Worm (Caenorhabditis elegans) whole organism, mixed stage, embryonic: ENCODE measurements around the gene ZK616.5.

Experiments
- blmp-1 ChIP-seq: fragments of 150-350 bp; optimal IDR thresholded peaks from 2 replicates; lab custom pipeline; 2014; ENCODE audit warnings: missing biosample characterization, missing genetic modification characterization
- mab-5 ChIP-seq: fragments of 150-350 bp; optimal IDR thresholded peaks from 2 replicates; lab custom pipeline; 2014; ENCODE audit warnings: missing biosample characterization, missing genetic modification characterization
- mep-1 ChIP-seq: fragments of 150-350 bp; optimal IDR thresholded peaks from 2 replicates; lab custom pipeline; 2017; ENCODE audit warnings: missing biosample characterization, missing genetic modification reagents, missing genetic modification characterization, inconsistent platforms
- nhr-76 ChIP-seq: sonication (generic microtip); optimal IDR thresholded peaks from 2 replicates; lab custom pipeline; 2017; ENCODE audit warnings: missing biosample characterization, missing genetic modification characterization
- pha-4 ChIP-seq: fragments of 150-350 bp; optimal IDR thresholded peaks from 2 replicates; lab custom pipeline; 2018; ENCODE audit warnings: missing biosample characterization, missing genetic modification reagents, missing genetic modification characterization
- snpc-4 ChIP-seq: fragments of 150-350 bp; optimal IDR thresholded peaks from 2 replicates; lab custom pipeline; 2014; ENCODE audit warnings: missing biosample characterization, missing genetic modification characterization
- sptf-1 ChIP-seq: sonication (generic microtip); optimal IDR thresholded peaks from 2 replicates; lab custom pipeline; 2017; ENCODE audit warnings: mild to moderate bottlenecking, missing genetic modification characterization, moderate library complexity, missing compliant biosample characterization

ce11 chrIV:5405345-5405744, 13.6 kb downstream of the ZK616.5 start, which contains the start of gene ZK616.61:
- TF ChIP-seq blmp-1 (no peak), mab-5 (tag; lab: Kevin White, UChicago) (no peak), sptf-1 (tag; lab: Kevin White, UChicago) (no peak), snpc-4 (tag; lab: Kevin White, UChicago) (no peak), pha-4 (no peak), nhr-76 (no peak), mep-1 (tag; lab: Kevin White, UChicago) (no peak)
